Worm (Caenorhabditis elegans) whole organism, L3 larva: ENCODE measurements around the gene srw-2.

ENCODE experiments used
- ZK546.5 ChIP-seq: sonication (generic microtip); optimal IDR thresholded peaks from 2 replicates; lab custom pipeline; 2017; ENCODE audit warnings: missing biosample characterization, missing genetic modification characterization
- aly-2 ChIP-seq: fragments of 150-350 bp; optimal IDR thresholded peaks from 2 replicates; lab custom pipeline; 2014; ENCODE audit warnings: missing biosample characterization, missing genetic modification characterization
- ceh-16 ChIP-seq: sonication (generic microtip); optimal IDR thresholded peaks from 2 replicates; lab custom pipeline; 2017; ENCODE audit warnings: missing biosample characterization, missing genetic modification characterization
- ceh-28 ChIP-seq: fragments of 150-350 bp; optimal IDR thresholded peaks from 2 replicates; lab custom pipeline; 2014; ENCODE audit warnings: missing biosample characterization, missing genetic modification reagents, missing genetic modification characterization
- ceh-9 ChIP-seq: sonication (generic microtip); optimal IDR thresholded peaks from 2 replicates; lab custom pipeline; 2018; ENCODE audit warnings: missing biosample characterization, missing genetic modification characterization
- egl-27 ChIP-seq: sonication (generic microtip); optimal IDR thresholded peaks from 4 replicates; lab custom pipeline; 2017; ENCODE audit warnings: missing biosample characterization, missing genetic modification reagents, missing genetic modification characterization
- egl-5 ChIP-seq: fragments of 150-350 bp; optimal IDR thresholded peaks from 2 replicates; lab custom pipeline; 2017; ENCODE audit warnings: missing biosample characterization, missing genetic modification reagents, missing genetic modification characterization, inconsistent platforms
- elt-2 ChIP-seq: sonication (generic microtip); optimal IDR thresholded peaks from 2 replicates; lab custom pipeline; 2016; ENCODE audit warnings: missing genetic modification reagents, mild to moderate bottlenecking, missing genetic modification characterization, missing compliant biosample characterization
- elt-3 ChIP-seq, 3 experiments: fragments of 150-350 bp in 1 of 3; sonication (generic microtip) in 2 of 3; optimal IDR thresholded peaks; 2 replicates in 2 of 3; 4 replicates in 1 of 3; lab custom pipeline; 2014 to 2017; ENCODE audit warnings: missing biosample characterization in 3 of 3, missing genetic modification characterization in 3 of 3
- eor-1 ChIP-seq, 2 experiments: fragments of 150-350 bp; optimal IDR thresholded peaks; 2 replicates each; lab custom pipeline; 2014 to 2018; ENCODE audit warnings: missing biosample characterization in 2 of 2, missing genetic modification characterization in 2 of 2
- fkh-10 ChIP-seq: sonication (generic microtip); optimal IDR thresholded peaks from 2 replicates; lab custom pipeline; 2017; ENCODE audit warnings: missing biosample characterization, missing genetic modification reagents, missing genetic modification characterization
- hmg-11 ChIP-seq: sonication (generic microtip); optimal IDR thresholded peaks from 2 replicates; lab custom pipeline; 2016; ENCODE audit warnings: missing genetic modification characterization, missing compliant biosample characterization
- jun-1 ChIP-seq: fragments of 150-350 bp; optimal IDR thresholded peaks from 2 replicates; lab custom pipeline; 2014; ENCODE audit warnings: missing biosample characterization, missing genetic modification reagents, missing genetic modification characterization
- lin-15B ChIP-seq: fragments of 150-350 bp; optimal IDR thresholded peaks from 2 replicates; lab custom pipeline; 2014; ENCODE audit warnings: missing biosample characterization, missing genetic modification characterization
- lin-39 ChIP-seq: fragments of 150-350 bp; optimal IDR thresholded peaks from 2 replicates; lab custom pipeline; 2018; ENCODE audit warnings: missing biosample characterization, missing genetic modification reagents, missing genetic modification characterization
- lsy-12 ChIP-seq: sonication (generic microtip); optimal IDR thresholded peaks from 2 replicates; lab custom pipeline; 2016; ENCODE audit warnings: mild to moderate bottlenecking, missing genetic modification characterization, missing compliant biosample characterization
- mml-1 ChIP-seq: fragments of 150-350 bp; sonication (generic microtip); optimal IDR thresholded peaks from 3 replicates; lab custom pipeline; 2014; ENCODE audit warnings: missing biosample characterization, missing genetic modification characterization
- nfya-1 ChIP-seq: sonication (generic microtip); optimal IDR thresholded peaks from 2 replicates; lab custom pipeline; 2017; ENCODE audit warnings: missing genetic modification characterization, mild to moderate bottlenecking, missing compliant biosample characterization, antibody characterized with exemption, moderate library complexity; ENCODE audit not compliant: insufficient read depth
- nhr-12 ChIP-seq: fragments of 150-350 bp; optimal IDR thresholded peaks from 2 replicates; lab custom pipeline; 2014; ENCODE audit warnings: missing biosample characterization, missing genetic modification characterization
- nhr-23 ChIP-seq: fragments of 150-350 bp; optimal IDR thresholded peaks from 2 replicates; lab custom pipeline; 2014; ENCODE audit warnings: missing biosample characterization, missing genetic modification reagents, missing genetic modification characterization
- nhr-237 ChIP-seq: fragments of 150-350 bp; optimal IDR thresholded peaks from 2 replicates; lab custom pipeline; 2014; ENCODE audit warnings: missing biosample characterization, missing genetic modification characterization
- nhr-28 ChIP-seq: fragments of 150-350 bp; optimal IDR thresholded peaks from 2 replicates; lab custom pipeline; 2014; ENCODE audit warnings: missing biosample characterization, missing genetic modification characterization
- nhr-43 ChIP-seq: sonication (generic microtip); optimal IDR thresholded peaks from 2 replicates; lab custom pipeline; 2016; ENCODE audit warnings: mild to moderate bottlenecking, missing genetic modification characterization, missing compliant biosample characterization; ENCODE audit not compliant: poor library complexity, severe bottlenecking
- nhr-67 ChIP-seq: fragments of 150-350 bp; optimal IDR thresholded peaks from 2 replicates; lab custom pipeline; 2014; ENCODE audit warnings: missing biosample characterization, missing genetic modification characterization
- nhr-76 ChIP-seq: fragments of 150-350 bp; sonication (generic microtip); optimal IDR thresholded peaks from 5 replicates; lab custom pipeline; 2014; ENCODE audit warnings: missing biosample characterization, missing genetic modification characterization
- nhr-77 ChIP-seq: fragments of 150-350 bp; optimal IDR thresholded peaks from 2 replicates; lab custom pipeline; 2014; ENCODE audit warnings: missing biosample characterization, missing genetic modification characterization
- pha-4 ChIP-seq: fragments of 150-350 bp; optimal IDR thresholded peaks from 2 replicates; lab custom pipeline; 2014; ENCODE audit warnings: missing biosample characterization, missing genetic modification reagents, missing genetic modification characterization
- sea-2 ChIP-seq: fragments of 150-350 bp; sonication (generic microtip); optimal IDR thresholded peaks from 4 replicates; lab custom pipeline; 2014; ENCODE audit warnings: missing biosample characterization, missing genetic modification reagents, missing genetic modification characterization
- unc-39 ChIP-seq: sonication (generic microtip); optimal IDR thresholded peaks from 4 replicates; lab custom pipeline; 2017; ENCODE audit warnings: missing biosample characterization, missing genetic modification characterization
- unc-62 ChIP-seq: fragments of 150-350 bp; sonication (generic microtip); optimal IDR thresholded peaks from 4 replicates; lab custom pipeline; 2014; ENCODE audit warnings: missing biosample characterization, missing genetic modification reagents, missing genetic modification characterization
- zag-1 ChIP-seq: fragments of 150-350 bp; optimal IDR thresholded peaks from 2 replicates; lab custom pipeline; 2014; ENCODE audit warnings: missing biosample characterization, missing genetic modification characterization
- ztf-11 ChIP-seq: fragments of 150-350 bp; optimal IDR thresholded peaks from 2 replicates; lab custom pipeline; 2014; ENCODE audit warnings: missing biosample characterization, missing genetic modification characterization
- ztf-4 ChIP-seq: fragments of 150-350 bp; optimal IDR thresholded peaks from 2 replicates; lab custom pipeline; 2014; ENCODE audit warnings: missing biosample characterization, missing genetic modification characterization

srw-2 gene

ce11 chrV:2857842-2858241, 27.2 kb downstream of the srw-2 start, which contains the start of gene srj-55:
Gene srj-55, minus strand, starts transcription at chrV:2857942.
- TF ChIP-seq nhr-23 (tag; lab: Kevin White, UChicago), result no peak
- no peak for TF ChIP-seq nhr-67
- TF ChIP-seq sea-2 (GFP tag; lab: Kevin White, UChicago), result no peak
- TF ChIP-seq aly-2, result no peak
- TF ChIP-seq unc-62, result no peak
- TF ChIP-seq, all 47 proteins: peak for 0

DNA sequence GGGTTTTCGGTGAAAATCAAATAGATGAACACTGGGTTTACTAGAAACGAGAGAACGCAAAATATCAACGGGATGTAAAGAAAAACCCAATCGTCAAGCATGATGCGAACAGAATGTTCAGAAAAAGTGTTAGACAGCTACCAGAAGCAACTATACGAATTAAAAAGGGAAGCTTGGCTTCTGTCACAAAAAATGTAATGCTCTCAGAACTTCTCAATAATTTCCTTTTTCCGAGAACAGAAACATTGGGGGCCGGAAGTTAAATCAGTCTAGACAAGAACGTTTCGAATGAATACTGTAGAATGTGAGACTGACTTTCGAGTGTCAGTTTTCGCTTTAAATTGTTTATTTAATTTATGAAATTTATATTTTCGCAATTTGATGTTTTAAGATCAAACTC, 29.1 kb downstream of the srw-2 start, which contains the start of gene srj-54:
TSS of gene srj-54 (minus strand) at position 101 of the 400 bp plus-strand sequence.
- TF ChIP-seq sea-2 (GFP tag; lab: Kevin White, UChicago) (no peak), nhr-77 (tag; lab: Kevin White, UChicago) (no peak), ztf-11 (tag; lab: Kevin White, UChicago) (no peak), eor-1 (tag; optimal IDR thresholded peaks at IDR 0.05; lab: Kevin White, UChicago) (no peak)

DNA sequence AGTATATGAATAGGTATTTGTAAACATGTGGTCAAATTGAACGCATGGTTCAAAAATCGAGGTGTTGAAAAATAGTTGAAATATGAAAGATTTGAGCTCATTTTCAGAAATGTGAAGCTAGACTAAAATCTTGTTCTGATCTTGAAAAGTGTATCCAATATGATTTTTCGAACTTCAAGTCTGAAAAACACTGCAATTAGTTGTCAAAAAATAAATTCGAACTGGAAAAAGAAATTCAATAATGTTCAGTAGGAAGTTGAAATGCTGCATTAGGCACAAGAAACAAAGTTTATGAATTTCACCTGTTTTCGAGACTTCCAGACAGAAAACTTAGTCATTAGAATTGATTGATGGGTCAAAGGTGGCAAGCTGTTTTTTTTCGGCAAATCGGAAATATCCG, 30.8 kb downstream of the srw-2 start, which contains the start of gene srh-270:
TSS of gene srh-270 (minus strand) at position 101 of the 400 bp plus-strand sequence.
- TF ChIP-seq sea-2 (GFP tag; lab: Kevin White, UChicago), result no peak
- TF ChIP-seq nfya-1 (tag; lab: Kevin White, UChicago), result no peak
- no peak for TF ChIP-seq elt-3 (tag; optimal IDR thresholded peaks at IDR 0.05; lab: Kevin White, UChicago)
- TF ChIP-seq lin-15B (tag; lab: Kevin White, UChicago), result no peak
- TF ChIP-seq pha-4 (tag; lab: Kevin White, UChicago), result no peak
- TF ChIP-seq lsy-12 (tag; lab: Kevin White, UChicago), result no peak
- TF ChIP-seq zag-1, result no peak
- TF ChIP-seq nhr-43, result no peak

DNA sequence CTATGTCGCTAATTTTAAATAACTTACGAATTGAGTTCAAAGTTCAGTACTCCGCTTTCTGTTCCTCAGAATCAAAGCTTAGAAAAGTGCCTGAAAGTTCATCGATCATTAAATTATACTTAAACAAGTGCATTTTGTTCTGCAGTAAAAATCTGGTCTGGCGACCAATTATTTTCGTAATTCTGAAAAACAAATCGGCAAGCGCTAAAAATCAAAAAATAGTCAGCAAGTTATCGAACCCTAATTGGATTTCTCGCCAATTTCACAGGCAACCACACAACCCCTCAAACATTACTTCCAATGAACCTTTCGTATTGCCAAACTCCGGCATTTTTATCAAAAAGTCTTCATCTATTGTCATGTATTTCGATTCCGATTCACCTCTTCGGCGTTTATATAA, 32.4 kb downstream of the srw-2 start, which contains the start of gene srh-272:
TSS of gene srh-272 (plus strand) at position 301 of the 400 bp plus-strand sequence.
- TF ChIP-seq lsy-12 (tag; lab: Kevin White, UChicago), result no peak
- TF ChIP-seq nhr-77 (tag; lab: Kevin White, UChicago), result no peak
- TF ChIP-seq nhr-43, result no peak
- no peak for TF ChIP-seq mml-1 (tag; lab: Kevin White, UChicago)
- no peak for TF ChIP-seq aly-2
- TF ChIP-seq ZK546.5 (tag; lab: Kevin White, UChicago), result no peak
- TF ChIP-seq egl-27 (tag; lab: Kevin White, UChicago), result no peak
- TF ChIP-seq ceh-16 (tag; lab: Kevin White, UChicago), result no peak
- TF ChIP-seq sea-2 (GFP tag; lab: Kevin White, UChicago), result no peak
- TF ChIP-seq ztf-4 (tag; lab: Kevin White, UChicago), result no peak
- TF ChIP-seq unc-39, result no peak
- TF ChIP-seq ceh-28 (tag; lab: Kevin White, UChicago), result no peak
- TF ChIP-seq egl-5 (tag; lab: Kevin White, UChicago), result no peak
- no peak for TF ChIP-seq hmg-11 (tag; lab: Kevin White, UChicago)

DNA sequence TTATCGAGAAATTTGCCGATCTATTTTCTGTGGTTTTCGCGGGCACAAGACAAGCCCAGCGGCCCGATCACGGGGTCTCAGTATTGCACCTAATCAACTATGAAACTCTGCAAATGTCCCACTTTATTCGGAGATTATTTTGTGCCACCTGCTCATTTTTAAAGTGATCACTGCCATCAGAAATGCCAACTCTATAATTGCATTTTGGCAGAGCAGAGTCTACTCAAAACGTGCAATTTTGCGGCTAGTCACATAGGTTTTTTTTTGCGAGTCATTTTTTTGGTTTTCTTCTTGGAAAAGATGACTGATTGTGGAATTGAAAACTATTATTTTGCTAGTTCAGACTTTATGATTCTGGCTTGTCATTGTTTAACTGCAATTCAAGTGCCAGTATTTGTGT, 34.2 kb downstream of the srw-2 start, which contains the start of gene srh-240:
TSS of gene srh-240 (plus strand) at position 301 of the 400 bp plus-strand sequence.
- TF ChIP-seq nhr-237 (no peak), egl-27 (tag; lab: Kevin White, UChicago) (no peak), nhr-28 (tag; lab: Kevin White, UChicago) (no peak), ZK546.5 (tag; lab: Kevin White, UChicago) (no peak), nhr-23 (tag; lab: Kevin White, UChicago) (no peak), nhr-67 (no peak), zag-1 (no peak), lin-39 (tag; lab: Kevin White, UChicago) (no peak), jun-1 (tag; lab: Kevin White, UChicago) (no peak), aly-2 (no peak), ceh-9 (tag; lab: Kevin White, UChicago) (no peak), nfya-1 (tag; lab: Kevin White, UChicago) (no peak), mml-1 (tag; lab: Kevin White, UChicago) (no peak), fkh-10 (GFP tag; lab: Kevin White, UChicago) (no peak), elt-3 (tag; optimal IDR thresholded peaks at IDR 0.05; lab: Kevin White, UChicago) (no peak), nhr-76 (no peak), nhr-12 (tag; lab: Kevin White, UChicago) (no peak), elt-2 (tag; lab: Kevin White, UChicago) (no peak), lin-15B (tag; lab: Kevin White, UChicago) (no peak)
